Fruit fly (Drosophila melanogaster) Kc167 (cell line): ENCODE data around the gene Alg2.

Source experiments
- Myc ChIP-seq: fragments of >200 bp; optimal IDR thresholded peaks from 2 replicates; lab custom pipeline; 2017; ENCODE audit warnings: missing external identifiers
- Sin3A ChIP-seq: fragments of >200 bp; optimal IDR thresholded peaks from 2 replicates; lab custom pipeline; 2018; ENCODE audit warnings: missing external identifiers
- insv ChIP-seq: fragments of >200 bp; optimal IDR thresholded peaks from 3 replicates; lab custom pipeline; 2018; ENCODE audit warnings: missing external identifiers
- psq ChIP-seq: fragments of >200 bp; optimal IDR thresholded peaks from 2 replicates; lab custom pipeline; 2017; ENCODE audit warnings: missing external identifiers

DNA sequence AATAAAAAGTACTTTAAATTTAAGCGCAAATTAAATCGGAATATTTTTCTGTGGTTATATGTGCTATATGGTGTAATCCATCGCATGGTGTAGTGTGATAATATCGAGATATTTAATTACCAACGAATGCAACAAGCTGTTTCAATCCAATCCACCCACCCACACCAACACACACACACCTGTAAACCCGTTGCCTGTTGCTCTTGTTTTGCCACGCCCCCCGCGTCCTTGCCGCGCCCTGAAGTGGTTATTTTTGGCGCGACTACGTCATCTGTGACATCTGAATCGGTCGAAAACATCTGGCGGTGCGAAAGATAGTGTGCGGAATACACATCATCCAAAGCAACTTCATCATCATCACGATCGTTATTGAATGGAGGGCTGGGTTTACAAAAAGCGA, 21.8 kb downstream of the Alg2 start:
- TF ChIP-seq Sin3A (lab: Kevin White, UChicago) (no peak), insv (lab: Kevin White, UChicago) (no peak), psq (no peak), Myc (lab: Kevin White, UChicago) (no peak)
